Worm (Caenorhabditis elegans) whole organism, L3 larva: ENCODE measurements around the gene Y39B6A.69.

Experiments used
- R02D3.7 ChIP-seq: fragments of 150-350 bp; optimal IDR thresholded peaks from 2 replicates; lab custom pipeline; 2014; ENCODE audit warnings: missing biosample characterization, missing genetic modification characterization
- ZK546.5 ChIP-seq: sonication (generic microtip); optimal IDR thresholded peaks from 2 replicates; lab custom pipeline; 2017; ENCODE audit warnings: missing biosample characterization, missing genetic modification characterization
- aly-2 ChIP-seq: fragments of 150-350 bp; optimal IDR thresholded peaks from 2 replicates; lab custom pipeline; 2014; ENCODE audit warnings: missing biosample characterization, missing genetic modification characterization
- ama-1 ChIP-seq: fragments of 150-350 bp; optimal IDR thresholded peaks from 2 replicates; lab custom pipeline; 2018
- ceh-16 ChIP-seq: sonication (generic microtip); optimal IDR thresholded peaks from 2 replicates; lab custom pipeline; 2017; ENCODE audit warnings: missing biosample characterization, missing genetic modification characterization
- ceh-28 ChIP-seq: fragments of 150-350 bp; optimal IDR thresholded peaks from 2 replicates; lab custom pipeline; 2014; ENCODE audit warnings: missing biosample characterization, missing genetic modification reagents, missing genetic modification characterization
- ceh-82 ChIP-seq: fragments of 150-350 bp; optimal IDR thresholded peaks from 2 replicates; lab custom pipeline; 2014; ENCODE audit warnings: missing biosample characterization, missing genetic modification characterization
- ceh-9 ChIP-seq: sonication (generic microtip); optimal IDR thresholded peaks from 2 replicates; lab custom pipeline; 2018; ENCODE audit warnings: missing biosample characterization, missing genetic modification characterization
- daf-12 ChIP-seq: fragments of 150-350 bp; optimal IDR thresholded peaks from 2 replicates; lab custom pipeline; 2014; ENCODE audit warnings: missing biosample characterization, missing genetic modification reagents, missing genetic modification characterization
- egl-27 ChIP-seq: sonication (generic microtip); optimal IDR thresholded peaks from 4 replicates; lab custom pipeline; 2017; ENCODE audit warnings: missing biosample characterization, missing genetic modification reagents, missing genetic modification characterization
- egl-5 ChIP-seq: fragments of 150-350 bp; optimal IDR thresholded peaks from 2 replicates; lab custom pipeline; 2017; ENCODE audit warnings: missing biosample characterization, missing genetic modification reagents, missing genetic modification characterization, inconsistent platforms
- elt-1 ChIP-seq: fragments of 150-350 bp; optimal IDR thresholded peaks from 2 replicates; lab custom pipeline; 2014; ENCODE audit warnings: missing biosample characterization, missing genetic modification characterization
- elt-2 ChIP-seq: sonication (generic microtip); optimal IDR thresholded peaks from 2 replicates; lab custom pipeline; 2016; ENCODE audit warnings: missing genetic modification reagents, mild to moderate bottlenecking, missing genetic modification characterization, missing compliant biosample characterization
- elt-3 ChIP-seq, 3 experiments: fragments of 150-350 bp in 1 of 3; sonication (generic microtip) in 2 of 3; optimal IDR thresholded peaks; 2 replicates in 2 of 3; 4 replicates in 1 of 3; lab custom pipeline; 2014 to 2017; ENCODE audit warnings: missing biosample characterization in 3 of 3, missing genetic modification characterization in 3 of 3
- fkh-10 ChIP-seq: sonication (generic microtip); optimal IDR thresholded peaks from 2 replicates; lab custom pipeline; 2017; ENCODE audit warnings: missing biosample characterization, missing genetic modification reagents, missing genetic modification characterization
- fkh-2 ChIP-seq: fragments of 150-350 bp; optimal IDR thresholded peaks from 2 replicates; lab custom pipeline; 2014; ENCODE audit warnings: missing biosample characterization, missing genetic modification reagents, missing genetic modification characterization
- fos-1 ChIP-seq: fragments of 150-350 bp; optimal IDR thresholded peaks from 2 replicates; lab custom pipeline; 2014; ENCODE audit warnings: missing biosample characterization, missing genetic modification characterization
- jun-1 ChIP-seq: fragments of 150-350 bp; optimal IDR thresholded peaks from 2 replicates; lab custom pipeline; 2014; ENCODE audit warnings: missing biosample characterization, missing genetic modification reagents, missing genetic modification characterization
- lin-15B ChIP-seq: fragments of 150-350 bp; optimal IDR thresholded peaks from 2 replicates; lab custom pipeline; 2014; ENCODE audit warnings: missing biosample characterization, missing genetic modification characterization
- lin-39 ChIP-seq: fragments of 150-350 bp; optimal IDR thresholded peaks from 2 replicates; lab custom pipeline; 2018; ENCODE audit warnings: missing biosample characterization, missing genetic modification reagents, missing genetic modification characterization
- lsy-12 ChIP-seq: sonication (generic microtip); optimal IDR thresholded peaks from 2 replicates; lab custom pipeline; 2016; ENCODE audit warnings: mild to moderate bottlenecking, missing genetic modification characterization, missing compliant biosample characterization
- mdl-1 ChIP-seq: fragments of 150-350 bp; optimal IDR thresholded peaks from 2 replicates; lab custom pipeline; 2014; ENCODE audit warnings: missing biosample characterization, missing genetic modification characterization
- mml-1 ChIP-seq: fragments of 150-350 bp; sonication (generic microtip); optimal IDR thresholded peaks from 3 replicates; lab custom pipeline; 2014; ENCODE audit warnings: missing biosample characterization, missing genetic modification characterization
- nfya-1 ChIP-seq: sonication (generic microtip); optimal IDR thresholded peaks from 2 replicates; lab custom pipeline; 2017; ENCODE audit warnings: missing genetic modification characterization, mild to moderate bottlenecking, missing compliant biosample characterization, antibody characterized with exemption, moderate library complexity; ENCODE audit not compliant: insufficient read depth
- nhr-237 ChIP-seq: fragments of 150-350 bp; optimal IDR thresholded peaks from 2 replicates; lab custom pipeline; 2014; ENCODE audit warnings: missing biosample characterization, missing genetic modification characterization
- nhr-25 ChIP-seq: sonication (generic microtip); optimal IDR thresholded peaks from 2 replicates; lab custom pipeline; 2017; ENCODE audit warnings: missing biosample characterization, missing genetic modification characterization
- nhr-28 ChIP-seq: fragments of 150-350 bp; optimal IDR thresholded peaks from 2 replicates; lab custom pipeline; 2014; ENCODE audit warnings: missing biosample characterization, missing genetic modification characterization
- nhr-43 ChIP-seq: sonication (generic microtip); optimal IDR thresholded peaks from 2 replicates; lab custom pipeline; 2016; ENCODE audit warnings: mild to moderate bottlenecking, missing genetic modification characterization, missing compliant biosample characterization; ENCODE audit not compliant: poor library complexity, severe bottlenecking
- nhr-76 ChIP-seq: fragments of 150-350 bp; sonication (generic microtip); optimal IDR thresholded peaks from 5 replicates; lab custom pipeline; 2014; ENCODE audit warnings: missing biosample characterization, missing genetic modification characterization
- pha-4 ChIP-seq: fragments of 150-350 bp; optimal IDR thresholded peaks from 2 replicates; lab custom pipeline; 2014; ENCODE audit warnings: missing biosample characterization, missing genetic modification reagents, missing genetic modification characterization
- pqm-1 ChIP-seq: fragments of 150-350 bp; optimal IDR thresholded peaks from 2 replicates; lab custom pipeline; 2017; ENCODE audit warnings: missing biosample characterization, missing genetic modification characterization, inconsistent platforms
- sea-2 ChIP-seq: fragments of 150-350 bp; sonication (generic microtip); optimal IDR thresholded peaks from 4 replicates; lab custom pipeline; 2014; ENCODE audit warnings: missing biosample characterization, missing genetic modification reagents, missing genetic modification characterization
- tbx-2 ChIP-seq: sonication (generic microtip); optimal IDR thresholded peaks from 2 replicates; lab custom pipeline; 2016; ENCODE audit warnings: mild to moderate bottlenecking, missing genetic modification characterization, missing compliant biosample characterization
- unc-39 ChIP-seq: sonication (generic microtip); optimal IDR thresholded peaks from 4 replicates; lab custom pipeline; 2017; ENCODE audit warnings: missing biosample characterization, missing genetic modification characterization
- unc-62 ChIP-seq: fragments of 150-350 bp; sonication (generic microtip); optimal IDR thresholded peaks from 4 replicates; lab custom pipeline; 2014; ENCODE audit warnings: missing biosample characterization, missing genetic modification reagents, missing genetic modification characterization
- zag-1 ChIP-seq: fragments of 150-350 bp; optimal IDR thresholded peaks from 2 replicates; lab custom pipeline; 2014; ENCODE audit warnings: missing biosample characterization, missing genetic modification characterization
- ztf-11 ChIP-seq: fragments of 150-350 bp; optimal IDR thresholded peaks from 2 replicates; lab custom pipeline; 2014; ENCODE audit warnings: missing biosample characterization, missing genetic modification characterization
- ztf-4 ChIP-seq: fragments of 150-350 bp; optimal IDR thresholded peaks from 2 replicates; lab custom pipeline; 2014; ENCODE audit warnings: missing biosample characterization, missing genetic modification characterization

The Y39B6A.69 gene

DNA sequence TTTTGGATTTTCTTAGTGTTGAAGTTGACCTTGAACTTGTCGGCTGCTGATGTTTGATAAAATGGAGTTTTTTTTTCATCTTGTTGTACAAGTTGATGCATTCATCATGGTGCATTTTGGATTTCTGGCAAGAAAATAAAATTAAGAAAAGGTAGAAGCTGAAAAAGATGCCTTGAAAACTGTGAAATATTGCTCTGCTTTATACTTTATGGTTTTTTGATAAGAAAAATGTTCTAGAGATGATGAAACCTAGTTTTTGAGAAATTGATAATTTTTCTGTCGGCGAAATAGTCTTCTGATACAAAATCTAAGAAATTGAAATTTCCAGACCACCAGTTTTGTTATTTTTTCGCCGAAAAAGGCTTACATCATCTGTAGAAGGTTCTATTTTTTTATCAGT, at the start of gene Y39B6A.69:
TSS of gene Y39B6A.69 (minus strand) at position 101 of the 400 bp plus-strand sequence.
- TF ChIP-seq elt-1 = no peak

DNA sequence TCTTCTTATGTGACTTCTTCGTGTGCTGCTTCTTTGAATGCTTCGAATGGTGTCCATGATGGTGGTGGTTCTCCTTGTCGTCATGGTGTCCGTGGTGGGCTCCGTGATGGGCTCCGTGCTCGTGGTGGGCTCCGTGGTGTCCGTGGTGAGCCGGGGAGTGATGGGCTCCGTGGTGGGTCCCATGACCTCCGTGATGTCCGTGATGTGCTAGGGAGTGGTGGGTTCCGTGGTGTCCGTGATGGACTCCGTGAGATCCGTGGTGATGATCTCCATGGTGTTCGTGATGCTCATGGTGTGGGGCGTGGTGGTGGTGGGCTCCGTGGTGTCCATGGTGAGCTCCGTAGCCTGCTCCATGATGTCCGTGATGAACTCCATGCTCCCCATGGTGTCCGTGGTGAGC, 49.0 kb upstream of the Y39B6A.69 start:
- TF ChIP-seq pha-4 (tag; lab: Kevin White, UChicago) (no peak), R02D3.7 (no peak), ama-1 (lab: Kevin White, UChicago) (no peak), nhr-25 (no peak), zag-1 (tag; lab: Kevin White, UChicago) (no peak), daf-12 (tag; lab: Kevin White, UChicago) (no peak), nhr-43 (tag; lab: Kevin White, UChicago) (no peak)
- TF ChIP-seq, all 47 proteins: peak for 0

DNA sequence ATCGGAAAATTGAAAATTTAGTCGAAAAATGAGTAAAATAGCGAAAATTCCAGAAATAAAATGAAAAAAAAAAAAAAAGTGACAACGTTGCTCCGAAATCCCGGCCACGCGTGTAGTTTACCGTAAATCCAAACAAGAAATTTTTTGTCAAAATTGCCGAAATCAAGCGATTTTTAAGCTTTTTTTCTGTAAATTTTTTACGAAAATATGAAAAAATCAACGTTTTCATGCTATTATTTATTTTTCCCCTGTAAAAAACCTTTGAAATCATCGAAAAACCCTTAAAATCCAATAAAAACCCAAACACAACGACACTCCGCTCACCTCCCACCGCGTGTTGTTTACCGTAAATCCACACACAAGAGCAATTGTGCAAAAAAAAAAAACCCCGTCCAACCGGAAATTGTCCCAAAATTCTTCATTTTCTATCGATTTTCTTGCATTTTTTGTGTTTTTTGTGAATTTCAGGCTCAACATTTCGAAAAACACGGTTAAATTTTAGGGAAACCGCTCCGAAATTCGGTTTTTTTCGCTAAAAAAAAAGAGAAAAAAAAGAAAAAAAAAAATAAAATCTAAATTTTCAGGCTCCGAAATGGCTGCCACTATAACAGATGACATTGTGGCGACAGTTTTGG, 37.9 kb upstream of the Y39B6A.69 start, which contains the start of the genes Y39B6A.3 and pph-5:
TSS of gene Y39B6A.3 (minus strand) at position 51 of the 635 bp plus-strand sequence.
TSS of gene pph-5 (plus strand) at position 585 of the 635 bp plus-strand sequence.
- no peak for TF ChIP-seq tbx-2 (tag; lab: Kevin White, UChicago)
- TF ChIP-seq elt-2 = peak; percentile 25
- peak; percentile 8 for TF ChIP-seq pha-4 (tag; lab: Kevin White, UChicago)
- TF ChIP-seq pqm-1 = peak; percentile 8
- TF ChIP-seq ceh-28 (tag; lab: Kevin White, UChicago) = peak; percentile 0
- TF ChIP-seq fkh-10 (GFP tag; lab: Kevin White, UChicago) = peak; percentile 1
- TF ChIP-seq ztf-11 (tag; lab: Kevin White, UChicago) = no peak
- peak; percentile 74 for TF ChIP-seq lin-15B
- TF ChIP-seq R02D3.7 = peak; percentile 97
- peak; percentile 23 for TF ChIP-seq nfya-1 (tag; lab: Kevin White, UChicago)

DNA sequence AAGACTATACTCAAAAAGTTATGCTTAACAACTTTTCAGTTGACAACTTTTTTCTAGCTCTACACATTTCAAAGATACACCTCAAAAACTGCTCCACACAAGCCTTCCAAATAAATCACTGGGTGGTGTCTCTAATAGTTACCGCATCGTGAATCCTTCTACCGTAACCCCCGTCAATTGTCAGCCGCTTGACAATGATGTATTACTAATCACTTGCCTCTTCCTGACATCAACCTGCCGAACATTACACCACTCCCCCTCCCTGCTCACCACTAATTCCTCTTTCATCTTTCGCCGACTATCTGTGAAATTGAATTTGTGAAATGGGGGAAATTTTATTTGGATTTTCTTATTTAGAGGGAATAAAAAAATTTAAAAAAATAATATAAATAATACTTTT, 29.5 kb upstream of the Y39B6A.69 start:
- TF ChIP-seq jun-1 (tag; lab: Kevin White, UChicago) = no peak
- no peak for TF ChIP-seq nfya-1 (tag; lab: Kevin White, UChicago)
- TF ChIP-seq ceh-16 (tag; lab: Kevin White, UChicago) = no peak
- no peak for TF ChIP-seq mml-1
- no peak for TF ChIP-seq R02D3.7
- TF ChIP-seq nhr-25 = no peak
- TF ChIP-seq elt-1 = no peak
- TF ChIP-seq sea-2 (GFP tag; lab: Kevin White, UChicago) = no peak
- TF ChIP-seq ceh-9 = no peak
- no peak for TF ChIP-seq fos-1 (tag; lab: Kevin White, UChicago)
- TF ChIP-seq zag-1 (tag; lab: Kevin White, UChicago) = no peak
- no peak for TF ChIP-seq ama-1 (lab: Kevin White, UChicago)
- TF ChIP-seq fkh-2 (tag; lab: Kevin White, UChicago) = no peak
- no peak for TF ChIP-seq egl-27 (tag; lab: Kevin White, UChicago)
- no peak for TF ChIP-seq ZK546.5 (tag; lab: Kevin White, UChicago)
- TF ChIP-seq elt-3 (tag; optimal IDR thresholded peaks at IDR 0.05; lab: Kevin White, UChicago) = no peak
- no peak for TF ChIP-seq lsy-12 (tag; lab: Kevin White, UChicago)
- TF ChIP-seq egl-5 (tag; lab: Kevin White, UChicago) = no peak

DNA sequence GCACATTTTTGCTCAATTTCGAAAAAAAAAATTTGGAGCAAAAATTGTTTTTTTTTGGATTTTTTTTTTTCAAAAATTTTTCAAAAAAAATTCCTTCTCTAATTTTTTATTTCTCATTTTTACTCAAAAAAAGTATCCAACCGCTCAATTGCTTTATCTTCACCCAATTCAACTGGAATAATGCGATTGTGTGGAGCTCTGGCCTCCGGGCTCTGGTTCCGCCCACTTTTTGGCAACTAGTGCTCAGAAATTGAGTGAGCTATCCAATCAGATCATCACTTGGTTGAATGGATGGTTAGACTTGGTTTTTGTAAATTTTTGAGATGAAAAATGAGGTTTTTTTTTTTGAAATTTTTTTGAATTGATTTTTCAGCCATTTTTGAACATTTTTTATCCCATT, 26.7 kb upstream of the Y39B6A.69 start:
- TF ChIP-seq aly-2 = no peak
- no peak for TF ChIP-seq ztf-4 (tag; lab: Kevin White, UChicago)
- TF ChIP-seq fkh-10 (GFP tag; lab: Kevin White, UChicago) = no peak
- no peak for TF ChIP-seq nhr-28
- TF ChIP-seq ceh-9 = no peak

DNA sequence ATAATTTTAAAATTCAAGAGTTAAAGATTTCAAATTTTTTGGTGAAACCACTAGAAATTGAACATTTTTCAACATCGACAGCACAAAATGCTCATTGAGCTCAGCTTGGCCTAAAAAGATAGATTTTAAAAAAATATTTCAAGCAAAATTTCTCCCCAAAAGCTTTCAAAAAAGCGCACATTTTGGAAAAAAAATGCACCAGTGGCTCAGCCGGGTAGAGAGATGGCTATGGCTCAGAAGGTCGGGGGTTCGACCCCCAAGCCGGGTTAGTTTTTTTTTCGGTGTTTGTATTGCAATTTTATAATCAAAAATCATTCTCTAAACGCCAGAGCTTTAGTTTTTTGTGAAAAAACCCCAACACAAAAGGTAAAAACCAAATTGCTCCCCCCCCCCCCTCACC, 25.6 kb upstream of the Y39B6A.69 start:
- TF ChIP-seq ceh-82 (tag; lab: Kevin White, UChicago) = no peak
- TF ChIP-seq pha-4 (tag; lab: Kevin White, UChicago) = no peak
- TF ChIP-seq ceh-16 (tag; lab: Kevin White, UChicago) = no peak
- TF ChIP-seq mdl-1 (tag; lab: Kevin White, UChicago) = no peak
- no peak for TF ChIP-seq egl-5 (tag; lab: Kevin White, UChicago)
- TF ChIP-seq daf-12 (tag; lab: Kevin White, UChicago) = no peak
- TF ChIP-seq nhr-76 = no peak
- no peak for TF ChIP-seq unc-39
- no peak for TF ChIP-seq nhr-28
- no peak for TF ChIP-seq jun-1 (tag; lab: Kevin White, UChicago)
- no peak for TF ChIP-seq mml-1
- TF ChIP-seq fkh-2 (tag; lab: Kevin White, UChicago) = no peak
- TF ChIP-seq ceh-28 (tag; lab: Kevin White, UChicago) = no peak
- TF ChIP-seq nhr-237 (tag; lab: Kevin White, UChicago) = no peak
- TF ChIP-seq sea-2 (GFP tag; lab: Kevin White, UChicago) = no peak
- TF ChIP-seq unc-62 = no peak
- no peak for TF ChIP-seq lin-39 (tag; lab: Kevin White, UChicago)
- TF ChIP-seq, all 47 proteins: peak for 0
